Worm (Caenorhabditis elegans) whole organism, L4/young adult: Measurements from ENCODE around the gene chw-1.

Experiments used
- W03F9.2 ChIP-seq: fragments of 150-350 bp; optimal IDR thresholded peaks from 2 replicates; lab custom pipeline; 2014; ENCODE audit warnings: missing biosample characterization, missing genetic modification characterization
- him-1 ChIP-seq: sonication (generic microtip); optimal IDR thresholded peaks from 2 replicates; lab custom pipeline; 2016; ENCODE audit warnings: missing genotype, missing genetic modification reagents, missing genetic modification characterization, missing compliant biosample characterization

DNA sequence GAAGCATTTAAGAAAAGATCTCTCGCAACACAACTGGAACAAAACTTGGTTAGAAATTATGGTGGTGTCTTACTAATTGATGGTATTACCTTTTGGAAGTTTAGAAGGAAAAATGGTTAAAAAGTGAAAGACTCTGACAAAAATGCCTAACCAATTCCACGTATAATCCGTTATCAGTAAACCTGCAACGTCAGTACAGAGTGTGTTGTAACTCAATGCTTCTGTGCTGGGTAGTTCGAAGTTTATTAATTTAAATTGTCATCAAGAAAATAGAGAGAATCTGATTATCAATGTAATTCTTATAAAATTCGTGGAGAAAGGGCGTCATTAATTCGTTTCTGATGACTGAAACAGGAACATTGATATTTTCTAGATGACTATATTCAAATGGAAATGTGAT lies 26.9 kb upstream of the chw-1 start:
- TF ChIP-seq him-1 (tag; lab: Kevin White, UChicago) (no peak), W03F9.2 (tag; lab: Kevin White, UChicago) (no peak)
